Fruit fly (Drosophila melanogaster): ENCODE results near the gene CG5418.

The CG5418 gene

dm6 chr2L:12463037-12463436 lies 10.0 kb upstream of the CG5418 start:
- no peak for TF ChIP-seq noc (tag; optimal IDR thresholded peaks at IDR 0.05)

- peak; percentile 92 for TF ChIP-seq noc (tag; optimal IDR thresholded peaks at IDR 0.05)
Measured at dm6 chr2L:12460767-12461739, 8.0 kb upstream of the CG5418 start.

dm6 chr2L:12459841-12460240 lies 6.8 kb upstream of the CG5418 start:
- no peak for TF ChIP-seq noc (tag; optimal IDR thresholded peaks at IDR 0.05)

DNA sequence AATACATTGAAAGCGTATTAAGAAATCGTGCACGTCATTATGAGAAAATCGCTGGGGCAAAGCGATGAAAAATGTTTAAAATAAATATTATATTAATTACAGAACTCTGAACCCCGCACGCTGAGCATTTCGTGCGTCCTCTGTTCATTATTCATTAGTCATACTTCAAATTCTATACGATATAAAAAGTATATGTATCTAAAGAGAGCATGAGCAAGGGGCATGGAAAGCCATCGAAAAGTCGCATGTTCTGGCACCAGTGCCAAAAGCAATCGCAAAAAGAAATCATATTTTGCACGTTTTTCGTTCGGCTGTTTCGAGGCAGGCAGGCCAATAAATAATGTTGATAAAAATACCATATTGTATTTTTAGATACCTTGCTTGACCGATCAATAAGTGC lies 6.1 kb upstream of the CG5418 start:
- TF ChIP-seq noc (tag; optimal IDR thresholded peaks at IDR 0.05): no peak

DNA sequence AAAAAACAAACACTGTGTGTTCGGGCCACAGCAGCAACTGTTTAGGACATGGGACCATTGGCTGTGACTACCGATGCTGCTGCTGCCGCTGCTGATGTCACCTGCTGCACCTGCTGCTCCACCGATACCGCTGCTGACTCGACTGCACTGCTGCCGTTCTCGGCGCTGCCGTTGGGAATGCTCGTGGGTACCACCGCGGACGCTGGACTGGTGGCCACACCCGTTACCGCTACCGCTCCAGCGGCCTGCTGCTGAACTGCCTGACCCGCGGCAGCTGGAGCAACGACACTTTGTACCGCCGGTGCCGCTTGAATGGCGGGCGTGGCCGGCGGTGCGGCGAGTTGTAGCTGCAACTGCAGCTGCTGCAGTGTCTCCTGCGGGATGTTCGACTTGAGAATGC lies 4.7 kb upstream of the CG5418 start:
- TF ChIP-seq noc (tag; optimal IDR thresholded peaks at IDR 0.05): no peak

DNA sequence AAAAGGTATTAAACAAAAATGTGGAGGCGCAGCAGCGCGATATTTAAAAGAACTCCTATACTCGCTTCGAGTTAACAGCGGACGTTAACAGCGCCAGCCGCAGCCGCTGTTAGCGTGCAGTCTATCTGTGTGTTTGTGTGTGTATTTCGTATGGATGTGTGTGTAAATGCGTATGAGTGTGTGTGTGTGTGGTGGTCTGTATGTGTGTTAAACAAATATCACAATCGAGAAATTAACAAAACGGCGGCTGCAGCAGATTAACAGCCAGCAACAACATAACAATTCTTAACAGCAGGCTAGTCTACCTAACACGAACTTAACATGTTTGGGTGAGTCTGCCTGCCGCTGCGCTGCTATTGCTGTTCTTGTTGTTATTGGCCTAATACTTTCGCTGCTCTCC lies 4.2 kb upstream of the CG5418 start:
- TF ChIP-seq noc (tag; optimal IDR thresholded peaks at IDR 0.05): no peak

DNA sequence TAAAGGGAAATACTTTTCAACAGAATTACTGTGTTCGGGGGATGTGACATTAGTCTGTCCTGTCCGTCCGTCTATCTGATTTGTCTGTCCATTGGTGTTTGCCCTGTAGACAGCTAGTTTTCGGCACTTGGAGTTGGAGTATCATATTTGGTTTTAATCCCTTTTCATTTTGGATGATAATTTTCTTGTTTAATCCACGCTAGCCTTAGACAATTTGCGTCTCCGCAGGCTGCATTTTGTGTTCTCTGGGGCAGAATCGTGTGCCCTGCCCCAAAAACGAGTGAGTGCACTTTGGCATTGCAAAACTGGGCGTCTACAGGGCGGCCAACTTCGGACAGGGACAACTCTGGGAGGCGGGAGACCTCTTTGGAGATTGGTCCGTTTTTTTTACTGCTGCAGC lies 2.7 kb upstream of the CG5418 start:
- TF ChIP-seq noc (tag; optimal IDR thresholded peaks at IDR 0.05): no peak

- no peak for TF ChIP-seq noc (tag; optimal IDR thresholded peaks at IDR 0.05)
Measured at dm6 chr2L:12455049-12455448, 2.0 kb upstream of the CG5418 start.

- no peak for TF ChIP-seq noc (tag; optimal IDR thresholded peaks at IDR 0.05)
Measured at dm6 chr2L:12448082-12448621, 4.9 kb downstream of the CG5418 start, which contains the start of the genes CG5421 and Oatp33Eb. Gene CG5421, minus strand, starts transcription at chr2L:12448132. Gene Oatp33Eb, plus strand, starts transcription at chr2L:12448484.

dm6 chr2L:12445743-12446142 lies 7.3 kb downstream of the CG5418 start, which contains the start of gene Oatp33Ea:
Gene Oatp33Ea, minus strand, starts transcription at chr2L:12445924.
- peak; percentile 21 for TF ChIP-seq noc (tag; optimal IDR thresholded peaks at IDR 0.05)

DNA sequence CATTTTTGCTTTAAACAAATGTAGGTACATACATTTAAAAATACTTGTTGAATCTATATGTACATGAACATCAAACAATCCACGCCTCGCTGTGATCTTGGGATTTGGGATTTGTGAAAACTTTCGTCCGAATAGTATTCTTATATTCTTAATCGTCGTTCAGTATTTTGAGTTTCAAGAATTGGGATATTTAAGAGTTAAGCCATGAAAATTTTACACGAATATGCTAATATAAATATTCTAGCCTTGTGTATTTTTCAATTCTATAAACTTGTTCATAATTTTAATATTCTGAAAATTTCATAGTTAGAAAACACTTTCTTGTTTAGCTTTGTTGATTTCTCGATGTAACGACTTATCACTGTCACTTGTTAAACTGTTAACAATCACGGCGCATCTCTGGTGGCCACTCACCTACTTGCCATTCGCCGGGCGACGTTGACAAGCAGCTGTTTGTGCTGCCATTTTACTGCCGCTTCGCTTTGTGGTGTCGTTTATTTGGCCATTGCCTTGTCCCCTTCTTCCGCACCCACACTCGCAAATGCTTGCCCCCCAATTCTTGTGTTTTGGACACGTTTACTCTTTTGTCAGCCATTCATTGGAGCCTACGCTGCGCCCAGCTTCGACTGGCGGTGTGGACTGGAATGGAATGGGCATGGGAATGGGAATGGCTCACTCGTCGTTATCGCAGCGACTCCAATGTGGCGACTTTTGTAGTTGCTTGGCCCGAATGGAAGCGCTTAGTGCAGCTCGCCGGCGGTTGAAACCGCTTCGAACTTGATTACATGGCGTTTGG lies 16.9 kb downstream of the CG5418 start:
- no peak for TF ChIP-seq noc (tag; optimal IDR thresholded peaks at IDR 0.05)

DNA sequence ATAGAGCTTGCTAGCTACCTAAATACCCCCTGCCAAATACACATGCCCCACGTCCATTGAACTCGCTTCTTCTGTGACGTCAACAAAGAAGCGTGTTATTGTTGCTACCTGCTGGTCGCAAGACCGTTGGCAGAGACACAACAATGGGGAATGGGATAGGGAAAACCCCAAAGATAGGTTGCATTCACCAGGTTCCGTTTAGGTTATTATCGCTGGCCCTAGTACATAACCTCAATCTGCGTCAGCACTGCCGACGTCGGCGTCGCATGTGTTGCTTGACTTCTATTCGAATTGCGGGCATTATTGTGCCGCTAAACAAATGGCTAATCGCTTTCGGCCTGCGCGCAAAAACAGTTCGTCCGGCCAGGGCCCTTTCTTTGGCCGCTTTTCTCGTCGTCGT lies 17.6 kb downstream of the CG5418 start:
- TF ChIP-seq noc (tag; optimal IDR thresholded peaks at IDR 0.05): no peak

DNA sequence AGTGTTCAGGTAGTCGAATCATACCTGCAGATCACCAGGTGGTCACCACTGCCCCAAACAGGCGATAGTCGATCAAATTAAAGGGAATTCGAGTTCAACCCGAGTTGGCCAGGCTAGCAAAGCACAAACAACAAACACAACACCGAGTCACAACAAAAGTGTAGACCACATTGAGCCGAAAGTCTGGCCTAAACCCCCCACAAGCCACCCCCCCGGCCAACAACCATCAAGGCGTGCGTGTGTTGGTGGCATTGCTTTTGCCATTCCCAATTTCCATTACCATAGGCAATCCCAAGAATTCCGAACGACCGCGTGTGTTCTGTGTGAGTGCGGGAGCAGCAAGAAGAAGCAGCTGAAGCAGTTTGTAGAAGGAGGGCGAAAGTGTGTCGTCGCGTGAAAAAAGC lies 18.5 kb downstream of the CG5418 start, which contains the start of gene SC35:
TSS of gene SC35 (minus strand) at position 131 of the 404 bp plus-strand sequence.
- TF ChIP-seq noc (tag; optimal IDR thresholded peaks at IDR 0.05): no peak

- peak; percentile 44 for TF ChIP-seq noc (tag; optimal IDR thresholded peaks at IDR 0.05)
Measured at dm6 chr2L:12433712-12434534, 19.1 kb downstream of the CG5418 start, which contains the start of gene eRF3. Gene eRF3, plus strand, starts transcription at chr2L:12434452.

DNA sequence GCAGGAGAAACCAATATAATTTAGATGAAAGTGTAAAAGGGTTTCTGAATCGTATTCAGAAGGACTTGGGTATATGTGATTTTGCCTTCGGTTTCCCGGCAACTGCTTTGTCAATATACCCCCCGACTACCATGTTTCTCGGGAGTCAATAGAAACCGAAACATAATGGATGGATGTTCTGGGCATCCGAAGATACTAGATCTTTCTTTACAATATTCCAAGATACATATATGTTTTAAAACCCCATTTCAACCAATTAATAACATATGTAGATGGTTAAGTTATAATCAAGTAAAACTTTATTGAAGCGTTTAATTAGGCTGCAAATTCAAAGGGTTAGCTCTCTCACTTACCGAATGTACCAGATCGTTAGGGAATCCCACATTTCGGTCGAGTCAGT lies 22.2 kb downstream of the CG5418 start, which contains the start of gene CG5435:
TSS of gene CG5435 (minus strand) at position 101 of the 400 bp plus-strand sequence.
- no peak for TF ChIP-seq noc (tag; optimal IDR thresholded peaks at IDR 0.05)

All from whole organism, larva.